Fruit fly (Drosophila melanogaster) whole organism, adult: ENCODE results near the gene CG17378.
A peak's percentile ranks its signal among the peaks of the same experiment; 100 is the strongest.

Experiments
- CG11617 ChIP-seq: fragments of 200-800 bp; sonication (Bioruptor generic); optimal IDR thresholded peaks from 2 replicates; lab custom pipeline; 2017; ENCODE audit warnings: mild to moderate bottlenecking, missing biosample characterization, missing genetic modification reagents, missing genetic modification characterization
- CG12768 ChIP-seq: fragments of 200-800 bp; sonication (Bioruptor generic); optimal IDR thresholded peaks from 2 replicates; lab custom pipeline; 2017; ENCODE audit warnings: missing biosample characterization, missing genetic modification characterization, mild to moderate bottlenecking, moderate library complexity, missing genetic modification reagents
- CG14711 ChIP-seq: fragments of 200-800 bp; sonication (Bioruptor generic); optimal IDR thresholded peaks from 2 replicates; lab custom pipeline; 2018; ENCODE audit warnings: missing biosample characterization, mild to moderate bottlenecking, missing genetic modification characterization, moderate library complexity
- CG1620 ChIP-seq: fragments of 200-800 bp; sonication (Bioruptor generic); optimal IDR thresholded peaks from 2 replicates; lab custom pipeline; 2016; ENCODE audit warnings: missing biosample characterization, missing genetic modification characterization
- CG33017 ChIP-seq: fragments of 200-800 bp; sonication (Bioruptor generic); optimal IDR thresholded peaks from 2 replicates; lab custom pipeline; 2018; ENCODE audit warnings: missing biosample characterization, mild to moderate bottlenecking, missing genetic modification characterization, moderate library complexity
- CG5204 ChIP-seq: fragments of 200-800 bp; sonication (Bioruptor generic); optimal IDR thresholded peaks from 2 replicates; lab custom pipeline; 2016; ENCODE audit warnings: missing biosample characterization, missing genetic modification characterization
- CG7045 ChIP-seq: fragments of 200-800 bp; sonication (Bioruptor generic); optimal IDR thresholded peaks from 2 replicates; lab custom pipeline; 2017; ENCODE audit warnings: missing biosample characterization, mild to moderate bottlenecking, missing genetic modification characterization
- CG7101 ChIP-seq: fragments of 200-800 bp; sonication (Bioruptor generic); optimal IDR thresholded peaks from 2 replicates; lab custom pipeline; 2018; ENCODE audit warnings: missing biosample characterization, mild to moderate bottlenecking, missing genetic modification characterization, moderate library complexity
- Clk ChIP-seq: fragments of 200-800 bp; sonication (Bioruptor generic); optimal IDR thresholded peaks from 2 replicates; lab custom pipeline; 2017; ENCODE audit warnings: missing biosample characterization, missing genetic modification characterization
- Crg-1 ChIP-seq: fragments of 200-800 bp; sonication (Bioruptor generic); optimal IDR thresholded peaks from 2 replicates; lab custom pipeline; 2016; ENCODE audit warnings: missing biosample characterization, missing genetic modification characterization
- Hr96 ChIP-seq: fragments of 200-800 bp; sonication (Bioruptor generic); optimal IDR thresholded peaks from 2 replicates; lab custom pipeline; 2016; ENCODE audit warnings: missing biosample characterization, missing genetic modification characterization
- Mnt ChIP-seq: fragments of 200-800 bp; sonication (Bioruptor generic); optimal IDR thresholded peaks from 2 replicates; lab custom pipeline; 2016; ENCODE audit warnings: missing biosample characterization, mild to moderate bottlenecking, missing genetic modification characterization
- bab1 ChIP-seq: fragments of 200-800 bp; sonication (Bioruptor generic); optimal IDR thresholded peaks from 3 replicates; lab custom pipeline; 2019; ENCODE audit warnings: missing biosample characterization, mild to moderate bottlenecking, missing genetic modification characterization, moderate library complexity
- cic ChIP-seq: fragments of 200-800 bp; sonication (Bioruptor generic); optimal IDR thresholded peaks from 2 replicates; lab custom pipeline; 2017; ENCODE audit warnings: missing biosample characterization, mild to moderate bottlenecking, missing genetic modification characterization, moderate library complexity
- cnc ChIP-seq, 2 experiments: fragments of >200 bp; optimal IDR thresholded peaks; 2 replicates each; lab custom pipeline; 2017
- kay ChIP-seq: fragments of 200-800 bp; sonication (Bioruptor generic); peaks from one replicate; lab custom pipeline; 2016; ENCODE audit warnings: missing biosample characterization, missing genetic modification characterization, borderline replicate concordance
- ovo ChIP-seq: fragments of 200-800 bp; sonication (Bioruptor generic); optimal IDR thresholded peaks from 2 replicates; lab custom pipeline; 2016; ENCODE audit warnings: missing biosample characterization, missing genetic modification characterization
- pad ChIP-seq: fragments of 200-800 bp; sonication (Bioruptor generic); optimal IDR thresholded peaks from 3 replicates; lab custom pipeline; 2017; ENCODE audit warnings: missing biosample characterization, missing genetic modification characterization, mild to moderate bottlenecking, moderate library complexity, missing genetic modification reagents
- tj ChIP-seq: fragments of 200-800 bp; sonication (Bioruptor generic); optimal IDR thresholded peaks from 3 replicates; lab custom pipeline; 2017; ENCODE audit warnings: missing biosample characterization, mild to moderate bottlenecking, missing genetic modification characterization, moderate library complexity
- toe ChIP-seq: fragments of 200-800 bp; sonication (Bioruptor generic); optimal IDR thresholded peaks from 2 replicates; lab custom pipeline; 2016; ENCODE audit warnings: missing biosample characterization, missing genetic modification characterization

The CG17378 gene

DNA sequence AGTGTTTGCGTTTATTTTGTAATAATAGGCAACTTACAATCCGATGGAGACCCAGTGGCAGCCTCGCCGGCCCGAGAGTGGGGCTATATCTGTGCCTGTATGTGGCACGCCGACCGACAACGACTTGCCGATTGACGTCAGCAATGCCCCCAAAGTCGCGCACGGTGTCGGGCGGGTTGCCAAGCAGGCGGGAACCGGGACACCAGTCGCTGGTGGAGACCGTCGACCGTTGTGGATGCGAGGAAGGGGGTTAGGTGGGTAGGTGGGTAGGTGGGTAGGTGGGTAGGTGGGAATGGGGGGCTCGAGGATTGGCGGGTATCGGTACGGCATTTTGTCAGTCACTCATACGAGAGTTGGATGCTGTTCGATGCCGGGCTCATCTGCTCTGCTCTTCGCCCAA, 22.8 kb upstream of the CG17378 start:
- TF ChIP-seq cic (GFP tag; lab: Kevin White, UChicago) (no peak), bab1 (GFP tag; lab: Kevin White, UChicago) (no peak), CG1620 (GFP tag; lab: Kevin White, UChicago) (no peak), toe (GFP tag; lab: Kevin White, UChicago) (no peak), Crg-1 (GFP tag; lab: Kevin White, UChicago) (no peak), kay (no peak), CG14711 (tag; lab: Kevin White, UChicago) (no peak), Clk (no peak), pad (no peak), CG5204 (GFP tag; lab: Kevin White, UChicago) (no peak), CG12768 (GFP tag; lab: Kevin White, UChicago) (no peak), CG11617 (GFP tag; lab: Kevin White, UChicago) (no peak), ovo (GFP tag; lab: Kevin White, UChicago) (no peak), tj (GFP tag; lab: Kevin White, UChicago) (no peak), CG7045 (GFP tag; lab: Kevin White, UChicago) (no peak), Hr96 (GFP tag; lab: Kevin White, UChicago) (no peak), CG33017 (tag; lab: Kevin White, UChicago) (no peak)

DNA sequence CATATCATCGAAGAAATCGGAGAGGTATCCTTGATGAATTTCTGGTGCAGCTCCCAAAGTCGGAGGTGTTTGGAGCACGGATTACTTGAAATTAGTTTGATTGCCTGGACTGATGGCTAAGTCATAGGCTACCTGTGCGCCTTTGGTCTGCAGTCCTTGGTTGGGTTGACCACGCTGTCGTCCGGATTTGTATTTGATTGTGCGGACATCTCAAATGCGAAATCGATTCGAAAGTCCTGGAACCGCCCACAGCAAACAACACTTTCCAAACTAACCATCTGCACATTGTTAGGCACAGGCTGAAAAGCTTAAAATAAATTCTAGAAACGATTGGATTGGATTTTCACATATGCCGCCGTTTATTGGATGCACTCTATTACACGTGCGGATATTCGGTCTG, 14.3 kb upstream of the CG17378 start, which contains the start of gene CG11322:
CG11322 (minus strand) TSS at position 101 of the 400 bp plus-strand sequence.
- no peak for TF ChIP-seq kay
- TF ChIP-seq cnc (optimal IDR thresholded peaks at IDR 0.05; lab: Kevin White, UChicago), result no peak

DNA sequence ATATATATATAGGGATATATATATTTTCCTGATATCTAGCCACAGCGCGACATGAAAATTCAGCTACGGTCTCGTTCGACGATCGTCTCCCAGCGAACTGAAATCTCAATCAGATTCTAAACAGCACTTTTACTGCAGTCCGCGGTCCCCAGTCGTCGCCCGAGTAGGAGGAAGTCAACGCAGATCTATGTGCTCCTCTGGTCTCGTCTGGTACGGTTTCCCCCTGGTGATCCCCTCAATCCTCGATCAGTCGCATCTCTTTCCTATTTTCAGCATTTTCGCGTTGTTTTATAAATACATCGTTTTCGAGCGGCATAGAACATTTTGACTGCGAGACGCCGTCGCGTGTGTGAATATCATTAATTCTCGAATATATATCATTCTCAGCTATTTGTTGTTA, 1.2 kb upstream of the CG17378 start, which contains the start of gene LUBEL:
LUBEL (minus strand) TSS at position 101 of the 400 bp plus-strand sequence.
- no peak for TF ChIP-seq kay
- TF ChIP-seq Mnt (GFP tag; lab: Kevin White, UChicago), result no peak
- no peak for TF ChIP-seq CG7045 (GFP tag; lab: Kevin White, UChicago)
- no peak for TF ChIP-seq tj (GFP tag; lab: Kevin White, UChicago)
- no peak for TF ChIP-seq Clk
- no peak for TF ChIP-seq cic (GFP tag; lab: Kevin White, UChicago)
- no peak for TF ChIP-seq Hr96 (GFP tag; lab: Kevin White, UChicago)
- no peak for TF ChIP-seq toe (GFP tag; lab: Kevin White, UChicago)
- no peak for TF ChIP-seq CG12768 (GFP tag; lab: Kevin White, UChicago)
- no peak for TF ChIP-seq CG11617 (GFP tag; lab: Kevin White, UChicago)
- TF ChIP-seq CG33017 (tag; lab: Kevin White, UChicago), result no peak
- TF ChIP-seq cnc (optimal IDR thresholded peaks at IDR 0.05; lab: Kevin White, UChicago), result no peak
- TF ChIP-seq pad, result no peak
- TF ChIP-seq CG5204 (GFP tag; lab: Kevin White, UChicago), result no peak
- no peak for TF ChIP-seq CG1620 (GFP tag; lab: Kevin White, UChicago)

DNA sequence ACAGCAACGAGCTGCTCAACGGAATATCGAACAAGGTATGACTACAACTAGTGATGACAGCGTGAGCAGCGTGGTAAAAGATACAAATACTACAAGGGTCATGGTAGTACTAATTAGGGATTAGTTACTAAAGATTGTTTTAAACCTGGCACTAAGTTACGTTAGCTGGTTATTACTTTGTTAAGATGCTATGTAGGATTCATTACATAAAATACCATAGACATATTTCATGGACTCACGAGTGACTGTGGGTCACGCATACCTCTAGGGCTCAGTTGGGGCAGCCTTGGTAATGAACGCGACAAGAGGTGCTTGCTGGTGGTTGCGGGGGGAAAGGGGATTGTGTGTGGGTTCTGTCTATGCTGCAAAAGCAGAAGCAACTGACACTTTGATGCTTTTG, 1.0 kb downstream of the CG17378 start:
- TF ChIP-seq CG33017 (tag; lab: Kevin White, UChicago) (peak; percentile 13), ovo (GFP tag; lab: Kevin White, UChicago) (no peak), tj (GFP tag; lab: Kevin White, UChicago) (peak; percentile 12), toe (GFP tag; lab: Kevin White, UChicago) (no peak), CG5204 (GFP tag; lab: Kevin White, UChicago) (peak; percentile 22), CG7045 (GFP tag; lab: Kevin White, UChicago) (peak; percentile 16), Hr96 (GFP tag; lab: Kevin White, UChicago) (peak; percentile 4)

DNA sequence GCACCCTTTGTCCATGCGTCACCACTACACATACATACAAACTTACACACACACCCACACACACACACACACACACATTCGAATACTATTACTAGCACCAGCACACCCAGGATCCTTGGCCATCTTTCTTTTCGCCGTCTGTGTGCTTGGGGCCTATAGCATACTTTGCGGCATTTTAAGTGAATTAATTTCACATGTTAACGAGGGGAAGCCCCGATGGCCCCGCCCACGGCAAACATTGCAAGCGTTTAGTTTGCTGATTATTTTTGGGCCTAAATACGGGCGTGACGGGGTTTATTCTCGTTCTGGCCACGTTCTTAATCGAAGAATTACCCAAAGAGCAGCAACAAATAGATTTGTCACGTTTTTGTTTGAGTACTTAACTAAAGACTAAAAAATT, 9.6 kb downstream of the CG17378 start:
- TF ChIP-seq pad, result peak; percentile 26
- TF ChIP-seq tj (GFP tag; lab: Kevin White, UChicago), result no peak

DNA sequence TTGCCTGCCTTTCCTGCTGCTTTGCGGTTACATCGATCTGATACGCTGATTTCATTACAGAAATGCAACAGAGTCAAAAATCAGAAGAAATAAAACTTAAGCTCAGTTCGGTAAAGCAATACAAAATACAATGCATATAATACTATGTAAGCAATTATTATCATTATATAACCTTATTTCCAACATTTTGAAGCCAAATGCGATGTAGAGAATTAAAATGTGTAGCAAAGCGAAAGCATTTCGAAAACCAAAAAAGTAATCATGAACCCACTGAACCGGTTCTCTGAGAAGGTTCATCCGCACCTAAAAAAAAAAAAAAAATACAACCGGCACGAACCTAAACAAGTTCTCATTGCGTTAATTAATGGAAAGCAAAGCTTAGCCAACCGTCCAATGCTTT, 10.4 kb downstream of the CG17378 start:
- peak; percentile 91 for TF ChIP-seq kay
- no peak for TF ChIP-seq CG11617 (GFP tag; lab: Kevin White, UChicago)
- TF ChIP-seq CG5204 (GFP tag; lab: Kevin White, UChicago), result no peak
- no peak for TF ChIP-seq CG7045 (GFP tag; lab: Kevin White, UChicago)
- TF ChIP-seq tj (GFP tag; lab: Kevin White, UChicago), result peak; percentile 33
- no peak for TF ChIP-seq CG14711 (tag; lab: Kevin White, UChicago)
- no peak for TF ChIP-seq Clk
- TF ChIP-seq CG33017 (tag; lab: Kevin White, UChicago), result no peak
- no peak for TF ChIP-seq cnc (optimal IDR thresholded peaks at IDR 0.05; lab: Kevin White, UChicago)
- no peak for TF ChIP-seq bab1 (GFP tag; lab: Kevin White, UChicago)
- no peak for TF ChIP-seq Crg-1 (GFP tag; lab: Kevin White, UChicago)

DNA sequence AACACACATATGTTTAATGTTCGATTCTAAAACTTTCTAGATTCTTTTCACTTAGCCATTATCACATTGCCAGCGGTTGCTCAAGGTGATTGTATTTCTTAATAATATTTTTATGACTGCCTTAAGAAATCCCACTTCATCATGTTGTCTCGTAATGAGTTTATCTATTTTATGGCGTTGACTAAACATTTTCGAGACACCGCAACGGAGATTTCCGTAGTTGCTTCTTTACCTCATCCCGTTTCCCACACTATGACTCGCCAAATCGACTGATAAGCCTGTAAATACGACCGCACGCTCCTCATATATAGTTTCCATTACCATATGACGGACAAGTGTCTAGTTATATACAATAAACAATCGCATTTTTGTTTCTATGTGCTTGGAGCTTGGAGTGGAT, 11.7 kb downstream of the CG17378 start:
- no peak for TF ChIP-seq pad
- no peak for TF ChIP-seq CG7045 (GFP tag; lab: Kevin White, UChicago)
- no peak for TF ChIP-seq CG5204 (GFP tag; lab: Kevin White, UChicago)
- TF ChIP-seq Hr96 (GFP tag; lab: Kevin White, UChicago), result no peak
- no peak for TF ChIP-seq Mnt (GFP tag; lab: Kevin White, UChicago)
- no peak for TF ChIP-seq CG33017 (tag; lab: Kevin White, UChicago)
- no peak for TF ChIP-seq bab1 (GFP tag; lab: Kevin White, UChicago)
- peak; percentile 53 for TF ChIP-seq cic (GFP tag; lab: Kevin White, UChicago)
- peak in 1 of 2 experiments; percentile 23 for TF ChIP-seq cnc (optimal IDR thresholded peaks at IDR 0.05; lab: Kevin White, UChicago)
- no peak for TF ChIP-seq Crg-1 (GFP tag; lab: Kevin White, UChicago)
- TF ChIP-seq ovo (GFP tag; lab: Kevin White, UChicago), result no peak
- no peak for TF ChIP-seq toe (GFP tag; lab: Kevin White, UChicago)
- TF ChIP-seq CG1620 (GFP tag; lab: Kevin White, UChicago), result no peak
- no peak for TF ChIP-seq CG11617 (GFP tag; lab: Kevin White, UChicago)
- peak; percentile 20 for TF ChIP-seq CG7101 (tag; lab: Kevin White, UChicago)
- no peak for TF ChIP-seq tj (GFP tag; lab: Kevin White, UChicago)
- no peak for TF ChIP-seq Clk
- TF ChIP-seq kay, result peak; percentile 97
- TF ChIP-seq CG14711 (tag; lab: Kevin White, UChicago), result no peak
- peak; percentile 0 for TF ChIP-seq CG12768 (GFP tag; lab: Kevin White, UChicago)
